Worm (Caenorhabditis elegans) whole organism, L4 larva: ENCODE measurements around the gene nap-1.

Source experiments
- F37D6.2 ChIP-seq: sonication (generic microtip); optimal IDR thresholded peaks from 2 replicates; lab custom pipeline; 2016; ENCODE audit warnings: mild to moderate bottlenecking, missing genetic modification characterization, missing compliant biosample characterization
- T20F7.1 ChIP-seq: fragments of 200-800 bp; sonication (Bioruptor generic); optimal IDR thresholded peaks from 2 replicates; lab custom pipeline; 2018; ENCODE audit warnings: mild to moderate bottlenecking, missing genetic modification characterization, missing compliant biosample characterization
- Y105C5A.15 ChIP-seq: fragments of 200-800 bp; sonication (Bioruptor generic); IDR thresholded peaks from 2 replicates; pipeline ENCODE4 v1.3.6; 2022; ENCODE audit warnings: missing genetic modification characterization, missing compliant biosample characterization
- Y5F2A.4 ChIP-seq: fragments of 200-800 bp; sonication (Bioruptor generic); optimal IDR thresholded peaks from 2 replicates; lab custom pipeline; 2018; ENCODE audit warnings: mild to moderate bottlenecking, missing genetic modification characterization, missing compliant biosample characterization
- ZK546.5 ChIP-seq, 2 experiments: sonication (generic microtip); optimal IDR thresholded peaks; 2 replicates each; lab custom pipeline; 2017; ENCODE audit warnings: missing biosample characterization in 2 of 2, missing genetic modification characterization in 2 of 2
- aha-1 ChIP-seq: fragments of 150-350 bp; peaks from one replicate; lab custom pipeline; 2014; ENCODE audit warnings: missing biosample characterization, missing genetic modification characterization
- ama-1 ChIP-seq: fragments of 150-350 bp; optimal IDR thresholded peaks from 2 replicates; lab custom pipeline; 2014; ENCODE audit warnings: inconsistent platforms, mixed read lengths
- arid-1 ChIP-seq: fragments of 200-800 bp; sonication (Bioruptor generic); conservative IDR thresholded peaks from 2 replicates; pipeline ENCODE4 v1.3.6; 2022; ENCODE audit warnings: missing genetic modification reagents, missing genetic modification characterization, missing compliant biosample characterization
- ceh-20 ChIP-seq: fragments of 200-800 bp; sonication (Bioruptor generic); IDR thresholded peaks from 2 replicates; pipeline ENCODE4 v1.3.6; 2022; ENCODE audit warnings: missing genetic modification reagents, missing genetic modification characterization, missing compliant biosample characterization
- ceh-28 ChIP-seq: fragments of 150-350 bp; optimal IDR thresholded peaks from 2 replicates; lab custom pipeline; 2014; ENCODE audit warnings: missing biosample characterization, missing genetic modification reagents, missing genetic modification characterization
- ceh-44 ChIP-seq: fragments of 200-800 bp; sonication (Bioruptor generic); IDR thresholded peaks from 2 replicates; pipeline ENCODE4 v1.3.6; 2022; ENCODE audit warnings: missing genetic modification reagents, missing genetic modification characterization, missing compliant biosample characterization
- ces-1 ChIP-seq: fragments of 150-350 bp; sonication (generic microtip); optimal IDR thresholded peaks from 4 replicates; lab custom pipeline; 2014; ENCODE audit warnings: missing biosample characterization, missing genetic modification reagents, missing genetic modification characterization
- daf-12 ChIP-seq: fragments of 150-350 bp; optimal IDR thresholded peaks from 2 replicates; lab custom pipeline; 2014; ENCODE audit warnings: missing biosample characterization, missing genetic modification reagents, missing genetic modification characterization
- daf-16 ChIP-seq, 3 experiments: sonication (generic microtip); optimal IDR thresholded peaks; 2 replicates each; lab custom pipeline; 2016 to 2017; ENCODE audit warnings: missing genetic modification characterization in 3 of 3, missing genetic modification reagents in 3 of 3, mild to moderate bottlenecking in 2 of 3, missing compliant biosample characterization in 2 of 3, missing biosample characterization in 1 of 3, moderate library complexity in 1 of 3
- daf-8 ChIP-seq: fragments of 200-800 bp; sonication (Bioruptor generic); IDR thresholded peaks from 2 replicates; pipeline ENCODE4 v1.3.6; 2022; ENCODE audit warnings: missing genetic modification characterization, missing compliant biosample characterization
- duxl-1 ChIP-seq: sonication (generic microtip); optimal IDR thresholded peaks from 2 replicates; lab custom pipeline; 2016; ENCODE audit warnings: mild to moderate bottlenecking, missing genetic modification characterization, moderate library complexity, missing compliant biosample characterization; ENCODE audit not compliant: poor library complexity
- dve-1 ChIP-seq: sonication (generic microtip); optimal IDR thresholded peaks from 2 replicates; lab custom pipeline; 2017; ENCODE audit warnings: antibody characterized with exemption, mild to moderate bottlenecking, missing genetic modification characterization, missing compliant biosample characterization; ENCODE audit not compliant: insufficient read depth
- hif-1 ChIP-seq, 2 experiments: sonication (generic microtip); optimal IDR thresholded peaks; 2 replicates each; lab custom pipeline; 2016 to 2017; ENCODE audit warnings: missing compliant biosample characterization in 2 of 2, missing genetic modification characterization in 2 of 2, missing genetic modification reagents in 2 of 2, missing genotype in 2 of 2, mild to moderate bottlenecking in 1 of 2
- hlh-30 ChIP-seq: sonication (generic microtip); optimal IDR thresholded peaks from 2 replicates; lab custom pipeline; 2017; ENCODE audit warnings: antibody characterized with exemption, mild to moderate bottlenecking, missing genetic modification characterization, missing compliant biosample characterization; ENCODE audit not compliant: insufficient read depth
- hmg-1.1 ChIP-seq: fragments of 200-800 bp; sonication (Bioruptor generic); IDR thresholded peaks from 2 replicates; pipeline ENCODE4 v1.3.6; 2022; ENCODE audit warnings: missing genetic modification reagents, missing genetic modification characterization, missing compliant biosample characterization
- jun-1 ChIP-seq: fragments of 150-350 bp; optimal IDR thresholded peaks from 2 replicates; lab custom pipeline; 2014; ENCODE audit warnings: missing biosample characterization, missing genetic modification reagents, missing genetic modification characterization
- lim-7 ChIP-seq: fragments of 200-800 bp; sonication (Bioruptor generic); IDR thresholded peaks from 2 replicates; pipeline ENCODE4 v1.3.6; 2022; ENCODE audit warnings: missing genetic modification characterization, missing compliant biosample characterization
- lin-13 ChIP-seq: fragments of 150-350 bp; optimal IDR thresholded peaks from 2 replicates; lab custom pipeline; 2014; ENCODE audit warnings: missing biosample characterization, missing genetic modification reagents, missing genetic modification characterization
- lin-15B ChIP-seq: fragments of 150-350 bp; sonication (generic microtip); optimal IDR thresholded peaks from 3 replicates; lab custom pipeline; 2014; ENCODE audit warnings: missing biosample characterization, missing genetic modification characterization
- lin-29 ChIP-seq: fragments of 200-800 bp; sonication (Bioruptor generic); IDR thresholded peaks from 2 replicates; pipeline ENCODE4 v1.3.6; 2022; ENCODE audit warnings: missing genetic modification reagents, missing genetic modification characterization, missing compliant biosample characterization
- lsy-2 ChIP-seq, 2 experiments: fragments of 150-350 bp in 1 of 2; sonication (generic microtip) in 1 of 2; optimal IDR thresholded peaks; 2 replicates each; lab custom pipeline; 2014 to 2017; ENCODE audit warnings: missing biosample characterization in 2 of 2, missing genetic modification characterization in 2 of 2
- madf-5 ChIP-seq, 2 experiments: fragments of 200-800 bp; sonication (Bioruptor generic); IDR thresholded peaks; 2 replicates each; pipeline ENCODE4 v1.3.6; 2022; ENCODE audit warnings: missing compliant biosample characterization in 2 of 2, missing genetic modification characterization in 2 of 2
- madf-9 ChIP-seq: fragments of 200-800 bp; sonication (Bioruptor generic); conservative IDR thresholded peaks from 2 replicates; pipeline ENCODE4 v1.3.6; 2022; ENCODE audit warnings: missing genetic modification reagents, missing genetic modification characterization, missing compliant biosample characterization
- mep-1 ChIP-seq: fragments of 150-350 bp; sonication (generic microtip); optimal IDR thresholded peaks from 3 replicates; lab custom pipeline; 2014; ENCODE audit warnings: missing biosample characterization, missing genetic modification characterization
- mes-2 ChIP-seq: sonication (generic microtip); optimal IDR thresholded peaks from 2 replicates; lab custom pipeline; 2016; ENCODE audit warnings: missing genotype, mild to moderate bottlenecking, missing genetic modification characterization, missing compliant biosample characterization; ENCODE audit not compliant: poor library complexity, severe bottlenecking
- mxl-2 ChIP-seq: fragments of 200-800 bp; sonication (Bioruptor generic); conservative IDR thresholded peaks from 2 replicates; pipeline ENCODE4 v1.3.6; 2022; ENCODE audit warnings: missing genetic modification reagents, missing genetic modification characterization, missing compliant biosample characterization
- nhr-10 ChIP-seq: fragments of 150-350 bp; optimal IDR thresholded peaks from 2 replicates; lab custom pipeline; 2014; ENCODE audit warnings: missing biosample characterization, missing genetic modification characterization
- nhr-11 ChIP-seq: fragments of 150-350 bp; optimal IDR thresholded peaks from 2 replicates; lab custom pipeline; 2014; ENCODE audit warnings: missing biosample characterization, missing genetic modification characterization
- nhr-111 ChIP-seq: fragments of 200-800 bp; sonication (Bioruptor generic); optimal IDR thresholded peaks from 2 replicates; lab custom pipeline; 2018; ENCODE audit warnings: mild to moderate bottlenecking, missing genetic modification characterization, missing compliant biosample characterization
- nhr-28 ChIP-seq: fragments of 150-350 bp; optimal IDR thresholded peaks from 2 replicates; lab custom pipeline; 2014; ENCODE audit warnings: missing biosample characterization, missing genetic modification characterization
- nhr-41 ChIP-seq: fragments of 200-800 bp; sonication (Bioruptor generic); IDR thresholded peaks from 2 replicates; pipeline ENCODE4 v1.3.6; 2022; ENCODE audit warnings: missing genetic modification reagents, missing genetic modification characterization, missing compliant biosample characterization
- nhr-6 ChIP-seq: fragments of 150-350 bp; optimal IDR thresholded peaks from 2 replicates; lab custom pipeline; 2014; ENCODE audit warnings: missing biosample characterization, missing genetic modification characterization
- nhr-77 ChIP-seq: fragments of 150-350 bp; optimal IDR thresholded peaks from 2 replicates; lab custom pipeline; 2014; ENCODE audit warnings: missing biosample characterization, missing genetic modification characterization
- pha-4 ChIP-seq, 2 experiments: fragments of 150-350 bp in 1 of 2; fragments of 200-800 bp in 1 of 2; sonication (Bioruptor generic) in 1 of 2; IDR thresholded peaks in 1 of 2; optimal IDR thresholded peaks in 1 of 2; 2 replicates each; pipeline versions ENCODE4 v1.3.6 to Lab custom; 2014 to 2022; ENCODE audit warnings: missing genetic modification characterization in 2 of 2, missing genetic modification reagents in 2 of 2, missing biosample characterization in 1 of 2, missing compliant biosample characterization in 1 of 2
- php-3 ChIP-seq: fragments of 200-800 bp; sonication (Bioruptor generic); IDR thresholded peaks from 2 replicates; pipeline ENCODE4 v1.3.6; 2022; ENCODE audit warnings: missing genetic modification reagents, missing genetic modification characterization, missing compliant biosample characterization
- pqm-1 ChIP-seq: sonication (generic microtip); optimal IDR thresholded peaks from 2 replicates; lab custom pipeline; 2017; ENCODE audit warnings: missing biosample characterization, missing genetic modification characterization
- sdz-12 ChIP-seq: fragments of 200-800 bp; sonication (Bioruptor generic); optimal IDR thresholded peaks from 2 replicates; lab custom pipeline; 2018; ENCODE audit warnings: mild to moderate bottlenecking, missing genetic modification characterization, missing compliant biosample characterization
- skn-1 ChIP-seq: fragments of 150-350 bp; optimal IDR thresholded peaks from 2 replicates; lab custom pipeline; 2014; ENCODE audit warnings: missing biosample characterization, missing genetic modification characterization
- snpc-1.2 ChIP-seq: fragments of 200-800 bp; sonication (Bioruptor generic); IDR thresholded peaks from 2 replicates; pipeline ENCODE4 v1.3.6; 2022; ENCODE audit warnings: missing genetic modification reagents, missing genetic modification characterization, missing compliant biosample characterization
- snpc-4 ChIP-seq: fragments of 150-350 bp; optimal IDR thresholded peaks from 2 replicates; lab custom pipeline; 2014; ENCODE audit warnings: missing biosample characterization, missing genetic modification characterization
- tra-1 ChIP-seq: fragments of 200-800 bp; sonication (Bioruptor generic); IDR thresholded peaks from 2 replicates; pipeline ENCODE4 v1.3.6; 2022; ENCODE audit warnings: missing genetic modification reagents, missing genetic modification characterization, missing compliant biosample characterization
- unc-62 ChIP-seq, 3 experiments: fragments of 150-350 bp in 1 of 3; sonication (generic microtip); optimal IDR thresholded peaks in 2 of 3; peaks in 1 of 3; 1 replicate in 1 of 3; 2 replicates in 2 of 3; lab custom pipeline; 2014 to 2017; ENCODE audit warnings: missing biosample characterization in 3 of 3, missing genetic modification characterization in 3 of 3, missing genetic modification reagents in 3 of 3, missing genotype in 1 of 3
- zfp-2 ChIP-seq: sonication (generic microtip); optimal IDR thresholded peaks from 2 replicates; lab custom pipeline; 2016; ENCODE audit warnings: mild to moderate bottlenecking, missing genetic modification characterization, missing compliant biosample characterization
- ztf-11 ChIP-seq: fragments of 150-350 bp; optimal IDR thresholded peaks from 2 replicates; lab custom pipeline; 2014; ENCODE audit warnings: missing biosample characterization, missing genetic modification characterization
- ztf-7 ChIP-seq: fragments of 150-350 bp; optimal IDR thresholded peaks from 2 replicates; lab custom pipeline; 2014; ENCODE audit warnings: missing biosample characterization, missing genetic modification characterization

Gene nap-1

DNA sequence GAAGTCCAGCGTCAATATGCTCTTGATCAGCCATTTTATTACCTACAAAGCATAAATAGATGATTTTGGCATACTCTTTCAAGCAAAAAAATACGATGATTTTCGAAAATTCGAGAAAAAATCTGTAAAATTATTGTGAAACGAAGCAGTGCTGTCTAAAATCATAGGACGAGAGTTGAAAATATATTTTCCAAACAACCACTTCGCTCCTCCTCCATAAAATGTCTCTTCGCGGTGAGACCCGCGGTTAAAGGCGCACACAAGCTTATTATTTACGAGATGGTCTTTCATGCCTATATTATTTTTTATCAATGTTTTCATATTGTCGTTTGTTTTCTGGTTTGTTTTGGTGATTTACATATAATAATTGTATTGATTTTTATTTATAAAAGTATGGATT is at the start of gene nap-1:
nap-1 (minus strand) TSS at position 42 of the 400 bp plus-strand sequence.
- TF ChIP-seq pqm-1, result peak; percentile 20
- TF ChIP-seq ztf-7 (tag; lab: Kevin White, UChicago), result peak; percentile 8
- no peak for TF ChIP-seq lin-15B
- TF ChIP-seq daf-8 (GFP tag; lab: Robert Waterston, UW), result no peak
- TF ChIP-seq mep-1 (tag; lab: Kevin White, UChicago), result peak; percentile 87
- TF ChIP-seq tra-1, result no peak
- no peak for TF ChIP-seq duxl-1 (tag; lab: Kevin White, UChicago)
- TF ChIP-seq lin-29 (GFP tag; lab: Robert Waterston, UW), result no peak
- TF ChIP-seq sdz-12, result no peak
- TF ChIP-seq ceh-28, result no peak
- TF ChIP-seq aha-1 (tag; lab: Kevin White, UChicago), result peak; percentile 39
- TF ChIP-seq ceh-44 (GFP tag; lab: Robert Waterston, UW), result no peak
- no peak for TF ChIP-seq zfp-2 (tag; lab: Kevin White, UChicago)
- TF ChIP-seq T20F7.1 (GFP tag; lab: Kevin White, UChicago), result peak; percentile 73
- no peak for TF ChIP-seq lim-7 (GFP tag; lab: Robert Waterston, UW)
- no peak for TF ChIP-seq mxl-2 (GFP tag; lab: Robert Waterston, UW)
- TF ChIP-seq nhr-41 (GFP tag; lab: Robert Waterston, UW), result no peak
- peak in 1 of 2 experiments; percentile 40 for TF ChIP-seq hif-1 (tag; optimal IDR thresholded peaks at IDR 0.05; lab: Kevin White, UChicago)
- peak; percentile 60 for TF ChIP-seq nhr-6 (tag; lab: Kevin White, UChicago)
- TF ChIP-seq snpc-1.2 (GFP tag; lab: Robert Waterston, UW), result no peak
- peak; percentile 63 for TF ChIP-seq hmg-1.1 (GFP tag; lab: Robert Waterston, UW)
- TF ChIP-seq ZK546.5 (tag; optimal IDR thresholded peaks at IDR 0.05; lab: Kevin White, UChicago), result no peak
- no peak for TF ChIP-seq ces-1 (GFP tag; lab: Kevin White, UChicago)
- peak; percentile 84 for TF ChIP-seq lin-13 (GFP tag; lab: Kevin White, UChicago)
- TF ChIP-seq madf-9 (GFP tag; lab: Robert Waterston, UW), result no peak
- no peak for TF ChIP-seq daf-16 (GFP tag; optimal IDR thresholded peaks at IDR 0.05; lab: Kevin White, UChicago)
- TF ChIP-seq daf-16 (tag; optimal IDR thresholded peaks at IDR 0.05; lab: Kevin White, UChicago), result peak; percentile 87
- TF ChIP-seq nhr-10 (tag; lab: Kevin White, UChicago), result no peak
- no peak for TF ChIP-seq Y105C5A.15
- no peak for TF ChIP-seq pha-4 (GFP tag; IDR thresholded peaks at IDR 0.05; lab: Robert Waterston, UW)
- TF ChIP-seq pha-4 (tag; optimal IDR thresholded peaks at IDR 0.05; lab: Kevin White, UChicago), result peak; percentile 95
- TF ChIP-seq nhr-111, result no peak
- TF ChIP-seq unc-62 (GFP tag; optimal IDR thresholded peaks at IDR 0.05 in 1 of 2; lab: Kevin White, UChicago), result peak in 1 of 2 experiments; percentile 20
- TF ChIP-seq unc-62 (tag; optimal IDR thresholded peaks at IDR 0.05; lab: Kevin White, UChicago), result no peak
- TF ChIP-seq jun-1 (tag; lab: Kevin White, UChicago), result no peak
- no peak for TF ChIP-seq php-3 (GFP tag; lab: Robert Waterston, UW)
- TF ChIP-seq ztf-11, result no peak
- TF ChIP-seq hlh-30 (tag; lab: Kevin White, UChicago), result peak; percentile 78
- no peak for TF ChIP-seq daf-12 (tag; lab: Kevin White, UChicago)
- TF ChIP-seq madf-5 (GFP tag; IDR thresholded peaks at IDR 0.05; lab: Robert Waterston, UW), result no peak
- no peak for TF ChIP-seq mes-2 (tag; lab: Kevin White, UChicago)
- no peak for TF ChIP-seq arid-1 (GFP tag; lab: Robert Waterston, UW)
- TF ChIP-seq ceh-20 (GFP tag; lab: Robert Waterston, UW), result no peak
- peak; percentile 84 for TF ChIP-seq dve-1 (tag; lab: Kevin White, UChicago)
- no peak for TF ChIP-seq snpc-4 (tag; lab: Kevin White, UChicago)
- no peak for TF ChIP-seq Y5F2A.4 (GFP tag; lab: Kevin White, UChicago)
- peak; percentile 2 for TF ChIP-seq nhr-11 (tag; lab: Kevin White, UChicago)
- no peak for TF ChIP-seq skn-1 (tag; lab: Kevin White, UChicago)
- TF ChIP-seq nhr-77 (tag; lab: Kevin White, UChicago), result peak; percentile 83
- TF ChIP-seq ama-1 (lab: Kevin White, UChicago), result no peak
- peak; percentile 66 for TF ChIP-seq nhr-28 (tag; lab: Kevin White, UChicago)
- TF ChIP-seq F37D6.2 (tag; lab: Kevin White, UChicago), result no peak
- TF ChIP-seq lsy-2 (tag; optimal IDR thresholded peaks at IDR 0.05; lab: Kevin White, UChicago), result peak; percentile 46 to 92
